Fruit fly (Drosophila melanogaster) whole organism, pupa: ENCODE data around the gene Proc.

Source experiments
- CG12605 ChIP-seq: fragments of 200-800 bp; sonication (Bioruptor generic); IDR thresholded peaks from 2 replicates; pipeline ENCODE4 v1.3.6; 2022; ENCODE audit warnings: missing biosample characterization, missing genetic modification characterization
- CG14655 ChIP-seq: fragments of 200-800 bp; sonication (Bioruptor generic); optimal IDR thresholded peaks from 3 replicates; lab custom pipeline; 2017; ENCODE audit warnings: mild to moderate bottlenecking, missing biosample characterization, missing genetic modification reagents, missing genetic modification characterization
- CG9948 ChIP-seq: fragments of 200-800 bp; sonication (Bioruptor generic); optimal IDR thresholded peaks from 2 replicates; lab custom pipeline; 2018; ENCODE audit warnings: missing biosample characterization, mild to moderate bottlenecking, missing genetic modification characterization, moderate library complexity
- EcR ChIP-seq: fragments of 200-800 bp; sonication (Bioruptor generic); optimal IDR thresholded peaks from 3 replicates; lab custom pipeline; 2019; ENCODE audit warnings: missing biosample characterization, missing genetic modification characterization, mild to moderate bottlenecking, moderate library complexity, missing genetic modification reagents
- Pif1A ChIP-seq: fragments of 200-800 bp; sonication (Bioruptor generic); optimal IDR thresholded peaks from 3 replicates; lab custom pipeline; 2016; ENCODE audit warnings: missing biosample characterization, missing genetic modification characterization
- rn ChIP-seq: fragments of 200-800 bp; sonication (Bioruptor generic); IDR thresholded peaks from 2 replicates; pipeline ENCODE4 v1.3.6; 2022; ENCODE audit warnings: missing biosample characterization, missing genetic modification characterization

- TF ChIP-seq CG14655: no peak
- no peak for TF ChIP-seq rn (GFP tag; lab: Robert Waterston, UW)
- no peak for TF ChIP-seq Pif1A (GFP tag; lab: Kevin White, UChicago)
- TF ChIP-seq CG9948: no peak
- TF ChIP-seq CG12605 (GFP tag; lab: Robert Waterston, UW): no peak
- peak; percentile 70 for TF ChIP-seq EcR (GFP tag; lab: Kevin White, UChicago)
Measured at dm6 chr2L:7870212-7870611, 1.0 kb downstream of the Proc start.
